Worm (Caenorhabditis elegans) whole organism, mixed stage, embryonic: Measurements from ENCODE around the gene seip-1.
A peak's percentile ranks its signal among the peaks of the same experiment; 100 is the strongest.

Experiments used
- M03D4.4 ChIP-seq: sonication (generic microtip); optimal IDR thresholded peaks from 2 replicates; lab custom pipeline; 2017; ENCODE audit warnings: mild to moderate bottlenecking, missing genetic modification characterization, missing compliant biosample characterization
- bed-3 ChIP-seq: fragments of 200-800 bp; sonication (Bioruptor generic); optimal IDR thresholded peaks from 3 replicates; lab custom pipeline; 2018; ENCODE audit warnings: mild to moderate bottlenecking, missing genetic modification characterization, moderate library complexity, missing compliant biosample characterization
- blmp-1 ChIP-seq: fragments of 150-350 bp; optimal IDR thresholded peaks from 2 replicates; lab custom pipeline; 2014; ENCODE audit warnings: missing biosample characterization, missing genetic modification characterization
- ceh-39 ChIP-seq: fragments of 150-350 bp; optimal IDR thresholded peaks from 2 replicates; lab custom pipeline; 2014; ENCODE audit warnings: missing biosample characterization, missing genetic modification characterization
- ceh-43 ChIP-seq: fragments of 200-800 bp; sonication (Bioruptor generic); optimal IDR thresholded peaks from 2 replicates; lab custom pipeline; 2018; ENCODE audit warnings: mild to moderate bottlenecking, missing genetic modification characterization, moderate library complexity, missing compliant biosample characterization
- ceh-83 ChIP-seq: fragments of 200-800 bp; sonication (Bioruptor generic); optimal IDR thresholded peaks from 2 replicates; lab custom pipeline; 2018; ENCODE audit warnings: mild to moderate bottlenecking, missing genetic modification characterization, missing compliant biosample characterization
- ces-1 ChIP-seq: fragments of 150-350 bp; optimal IDR thresholded peaks from 2 replicates; lab custom pipeline; 2014; ENCODE audit warnings: missing biosample characterization, missing genetic modification reagents, missing genetic modification characterization
- cnd-1 ChIP-seq: fragments of 200-800 bp; sonication (Bioruptor generic); optimal IDR thresholded peaks from 2 replicates; lab custom pipeline; 2018; ENCODE audit warnings: mild to moderate bottlenecking, missing genetic modification characterization, missing compliant biosample characterization
- drap-1 ChIP-seq: fragments of 200-800 bp; sonication (Bioruptor generic); optimal IDR thresholded peaks from 3 replicates; lab custom pipeline; 2018; ENCODE audit warnings: mild to moderate bottlenecking, missing genetic modification characterization, missing compliant biosample characterization
- elt-1 ChIP-seq: sonication (generic microtip); optimal IDR thresholded peaks from 2 replicates; lab custom pipeline; 2017; ENCODE audit warnings: missing genetic modification characterization, mild to moderate bottlenecking, missing compliant biosample characterization, antibody characterized with exemption, moderate library complexity, borderline replicate concordance; ENCODE audit not compliant: insufficient read depth
- elt-3 ChIP-seq: fragments of 150-350 bp; optimal IDR thresholded peaks from 2 replicates; lab custom pipeline; 2014; ENCODE audit warnings: missing biosample characterization, missing genetic modification characterization
- flh-1 ChIP-seq: fragments of 200-800 bp; sonication (Bioruptor generic); optimal IDR thresholded peaks from 2 replicates; lab custom pipeline; 2018; ENCODE audit warnings: mild to moderate bottlenecking, missing genetic modification characterization, moderate library complexity, missing compliant biosample characterization
- ham-2 ChIP-seq: fragments of 200-800 bp; sonication (Bioruptor generic); optimal IDR thresholded peaks from 2 replicates; lab custom pipeline; 2018; ENCODE audit warnings: mild to moderate bottlenecking, missing genetic modification characterization, missing compliant biosample characterization
- hlh-1 ChIP-seq: fragments of 150-350 bp; optimal IDR thresholded peaks from 2 replicates; lab custom pipeline; 2014; ENCODE audit warnings: missing biosample characterization, missing genetic modification reagents, missing genetic modification characterization
- lin-13 ChIP-seq: fragments of 150-350 bp; optimal IDR thresholded peaks from 2 replicates; lab custom pipeline; 2014; ENCODE audit warnings: missing biosample characterization, missing genetic modification characterization
- lin-32 ChIP-seq: fragments of 200-800 bp; sonication (Bioruptor generic); optimal IDR thresholded peaks from 2 replicates; lab custom pipeline; 2018; ENCODE audit warnings: mild to moderate bottlenecking, missing genetic modification characterization, missing compliant biosample characterization
- lsy-2 ChIP-seq: fragments of 150-350 bp; optimal IDR thresholded peaks from 2 replicates; lab custom pipeline; 2014; ENCODE audit warnings: missing biosample characterization, missing genetic modification characterization
- mab-5 ChIP-seq: fragments of 150-350 bp; optimal IDR thresholded peaks from 2 replicates; lab custom pipeline; 2014; ENCODE audit warnings: missing biosample characterization, missing genetic modification characterization
- mep-1 ChIP-seq: fragments of 150-350 bp; optimal IDR thresholded peaks from 2 replicates; lab custom pipeline; 2017; ENCODE audit warnings: missing biosample characterization, missing genetic modification reagents, missing genetic modification characterization, inconsistent platforms
- mls-2 ChIP-seq: sonication (generic microtip); optimal IDR thresholded peaks from 2 replicates; lab custom pipeline; 2016; ENCODE audit warnings: mild to moderate bottlenecking, missing genetic modification characterization, moderate library complexity, missing compliant biosample characterization
- nhr-12 ChIP-seq: fragments of 150-350 bp; optimal IDR thresholded peaks from 2 replicates; lab custom pipeline; 2014; ENCODE audit warnings: missing biosample characterization, missing genetic modification characterization
- nhr-2 ChIP-seq: fragments of 150-350 bp; optimal IDR thresholded peaks from 2 replicates; lab custom pipeline; 2014; ENCODE audit warnings: missing biosample characterization, missing genetic modification characterization
- nhr-237 ChIP-seq: fragments of 150-350 bp; optimal IDR thresholded peaks from 2 replicates; lab custom pipeline; 2014; ENCODE audit warnings: missing biosample characterization, missing genetic modification characterization
- nhr-28 ChIP-seq: fragments of 150-350 bp; optimal IDR thresholded peaks from 2 replicates; lab custom pipeline; 2014; ENCODE audit warnings: missing biosample characterization, missing genetic modification characterization
- nhr-76 ChIP-seq: sonication (generic microtip); optimal IDR thresholded peaks from 2 replicates; lab custom pipeline; 2017; ENCODE audit warnings: missing biosample characterization, missing genetic modification characterization
- pha-4 ChIP-seq: fragments of 150-350 bp; optimal IDR thresholded peaks from 2 replicates; lab custom pipeline; 2018; ENCODE audit warnings: missing biosample characterization, missing genetic modification reagents, missing genetic modification characterization
- sem-2 ChIP-seq: fragments of 200-800 bp; sonication (Bioruptor generic); optimal IDR thresholded peaks from 2 replicates; lab custom pipeline; 2018; ENCODE audit warnings: mild to moderate bottlenecking, missing genetic modification characterization, missing compliant biosample characterization
- snpc-4 ChIP-seq: fragments of 150-350 bp; optimal IDR thresholded peaks from 2 replicates; lab custom pipeline; 2014; ENCODE audit warnings: missing biosample characterization, missing genetic modification characterization
- sptf-1 ChIP-seq: sonication (generic microtip); optimal IDR thresholded peaks from 2 replicates; lab custom pipeline; 2017; ENCODE audit warnings: mild to moderate bottlenecking, missing genetic modification characterization, moderate library complexity, missing compliant biosample characterization
- tbx-8 ChIP-seq: fragments of 200-800 bp; sonication (Bioruptor generic); optimal IDR thresholded peaks from 2 replicates; lab custom pipeline; 2018; ENCODE audit warnings: mild to moderate bottlenecking, missing genetic modification characterization, moderate library complexity, missing compliant biosample characterization
- unc-120 ChIP-seq: sonication (generic microtip); optimal IDR thresholded peaks from 2 replicates; lab custom pipeline; 2017; ENCODE audit warnings: missing genetic modification characterization, missing compliant biosample characterization; ENCODE audit not compliant: poor library complexity, severe bottlenecking
- unc-39 ChIP-seq: fragments of 150-350 bp; optimal IDR thresholded peaks from 2 replicates; lab custom pipeline; 2014; ENCODE audit warnings: missing biosample characterization, missing genetic modification characterization
- unc-62 ChIP-seq: fragments of 150-350 bp; optimal IDR thresholded peaks from 2 replicates; lab custom pipeline; 2014; ENCODE audit warnings: missing biosample characterization, missing genetic modification reagents, missing genetic modification characterization
- zip-8 ChIP-seq: fragments of 150-350 bp; optimal IDR thresholded peaks from 2 replicates; lab custom pipeline; 2014; ENCODE audit warnings: missing biosample characterization, missing genetic modification characterization
- ztf-11 ChIP-seq: fragments of 150-350 bp; optimal IDR thresholded peaks from 2 replicates; lab custom pipeline; 2014; ENCODE audit warnings: missing biosample characterization, missing genetic modification characterization

The seip-1 gene

DNA sequence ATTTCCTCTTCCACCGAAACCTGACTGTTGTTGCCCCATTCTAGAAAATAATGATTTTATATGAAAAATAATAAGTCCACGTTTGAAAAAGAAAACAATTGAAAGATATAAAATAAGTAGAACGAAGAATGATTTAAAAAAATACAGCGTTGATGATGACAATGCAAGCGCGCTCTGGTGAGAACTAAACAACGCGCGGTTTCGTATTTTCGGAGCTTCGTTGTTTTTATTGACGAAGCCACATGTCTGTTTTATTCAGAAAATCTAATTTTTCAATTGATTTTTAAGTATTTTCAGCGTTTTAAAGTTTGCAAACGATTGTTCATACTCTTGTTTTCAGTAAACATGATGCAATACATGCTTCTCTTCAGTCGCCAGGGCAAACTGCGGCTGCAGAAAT is 35.4 kb downstream of the seip-1 start, which contains the start of the genes rpt-2 and aps-1:
TSS of gene rpt-2 (minus strand) at position 40 of the 400 bp plus-strand sequence.
TSS of gene aps-1 (plus strand) at position 341 of the 400 bp plus-strand sequence.
- TF ChIP-seq mab-5 (tag; lab: Kevin White, UChicago) (peak; percentile 73), nhr-237 (tag; lab: Kevin White, UChicago) (peak; percentile 57), ztf-11 (tag; lab: Kevin White, UChicago) (no peak), drap-1 (GFP tag; lab: Kevin White, UChicago) (no peak), unc-39 (no peak), ceh-39 (tag; lab: Kevin White, UChicago) (peak; percentile 24), lsy-2 (tag; lab: Kevin White, UChicago) (peak; percentile 66), M03D4.4 (tag; lab: Kevin White, UChicago) (no peak), pha-4 (tag; lab: Kevin White, UChicago) (peak; percentile 80), ces-1 (GFP tag; lab: Kevin White, UChicago) (peak; percentile 64), snpc-4 (no peak), flh-1 (GFP tag; lab: Kevin White, UChicago) (no peak), tbx-8 (GFP tag; lab: Kevin White, UChicago) (no peak), nhr-28 (tag; lab: Kevin White, UChicago) (no peak), unc-62 (GFP tag; lab: Kevin White, UChicago) (peak; percentile 45), sptf-1 (tag; lab: Kevin White, UChicago) (no peak), cnd-1 (no peak), blmp-1 (tag; lab: Kevin White, UChicago) (no peak), nhr-2 (tag; lab: Kevin White, UChicago) (peak; percentile 5), hlh-1 (tag; lab: Kevin White, UChicago) (peak; percentile 73), mls-2 (tag; lab: Kevin White, UChicago) (no peak), bed-3 (no peak), lin-32 (GFP tag; lab: Kevin White, UChicago) (no peak), ceh-83 (GFP tag; lab: Kevin White, UChicago) (no peak), lin-13 (tag; lab: Kevin White, UChicago) (peak; percentile 85), sem-2 (no peak), zip-8 (tag; lab: Kevin White, UChicago) (no peak), elt-3 (tag; lab: Kevin White, UChicago) (no peak), nhr-12 (tag; lab: Kevin White, UChicago) (no peak), nhr-76 (no peak), mep-1 (tag; lab: Kevin White, UChicago) (peak; percentile 84), elt-1 (tag; lab: Kevin White, UChicago) (no peak)

DNA sequence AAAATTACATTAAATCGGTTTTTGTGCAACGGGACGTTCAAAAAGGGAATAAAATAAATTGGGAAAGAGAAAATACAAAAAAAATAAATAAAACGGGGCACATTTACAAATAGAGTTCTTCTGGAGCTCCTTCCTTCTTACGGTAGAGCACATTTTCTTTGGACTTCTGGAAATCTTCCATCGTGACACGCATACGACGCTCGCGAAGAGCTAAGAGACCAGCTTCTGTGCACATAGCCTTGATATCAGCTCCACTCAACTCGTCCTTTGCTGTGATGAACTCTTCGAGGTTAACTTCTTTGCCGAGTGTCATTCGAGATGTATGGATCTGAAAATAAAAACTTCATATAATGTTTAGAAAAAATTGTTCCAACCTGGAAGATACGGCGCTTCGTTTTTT is 36.9 kb downstream of the seip-1 start:
- TF ChIP-seq snpc-4 (no peak), lsy-2 (tag; lab: Kevin White, UChicago) (no peak), elt-3 (tag; lab: Kevin White, UChicago) (no peak), unc-120 (tag; lab: Kevin White, UChicago) (no peak), nhr-76 (no peak), ceh-43 (GFP tag; lab: Kevin White, UChicago) (no peak), ham-2 (GFP tag; lab: Kevin White, UChicago) (no peak), ceh-39 (tag; lab: Kevin White, UChicago) (no peak), zip-8 (tag; lab: Kevin White, UChicago) (no peak), sem-2 (no peak), drap-1 (GFP tag; lab: Kevin White, UChicago) (no peak), nhr-28 (tag; lab: Kevin White, UChicago) (no peak)

DNA sequence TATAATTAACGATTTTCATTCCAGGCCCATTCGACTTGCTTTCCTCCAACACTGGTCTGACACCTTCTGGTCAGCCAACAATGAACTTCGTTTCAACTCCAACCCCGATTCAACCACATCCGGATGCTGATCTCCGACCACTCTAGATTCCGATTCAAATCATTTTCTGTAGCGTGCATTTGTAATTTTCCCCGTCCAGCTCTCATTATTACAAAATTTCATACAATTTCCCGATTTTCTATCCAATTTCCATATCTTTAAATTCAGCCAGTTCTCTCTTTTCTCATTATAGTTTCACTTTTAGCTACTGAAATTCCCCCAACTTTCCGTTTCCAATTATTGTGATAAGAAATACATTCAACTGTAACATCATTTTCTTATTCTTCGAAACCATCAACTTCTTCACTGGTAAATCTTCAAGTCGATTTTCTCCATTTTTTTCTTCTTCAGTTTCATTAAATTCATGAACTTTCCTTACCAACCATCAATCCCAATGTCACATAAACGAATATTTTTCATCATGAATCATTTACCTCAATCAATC is 37.4 kb downstream of the seip-1 start:
- TF ChIP-seq drap-1 (GFP tag; lab: Kevin White, UChicago) (no peak), nhr-76 (no peak), pha-4 (tag; lab: Kevin White, UChicago) (no peak), nhr-2 (tag; lab: Kevin White, UChicago) (no peak), ceh-83 (GFP tag; lab: Kevin White, UChicago) (no peak), mls-2 (tag; lab: Kevin White, UChicago) (no peak)
